Worm (Caenorhabditis elegans): ENCODE results near the gene ZC190.8.

ZC190.8 gene

DNA sequence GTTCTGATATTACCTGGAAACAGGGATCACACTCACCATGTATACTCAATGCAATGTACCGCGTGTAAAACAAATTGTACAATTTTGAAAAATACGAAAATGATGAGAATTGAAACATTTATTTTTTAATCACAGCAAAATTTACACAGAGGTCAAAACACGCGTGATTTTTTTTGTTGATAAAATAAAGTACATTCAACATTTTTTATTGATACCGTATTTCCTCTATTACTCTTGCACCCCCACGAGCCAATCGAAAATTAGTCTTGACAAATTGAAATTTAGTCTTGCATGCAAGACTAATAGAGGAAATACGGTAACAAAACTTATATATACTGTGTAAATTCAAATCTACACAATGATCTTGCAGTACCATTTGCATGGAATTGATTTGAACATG is at the start of gene ZC190.8:
TSS of gene ZC190.8 (minus strand) at position 101 of the 400 bp plus-strand sequence.
- TF ChIP-seq blmp-1 (tag; optimal IDR thresholded peaks at IDR 0.05) (no peak), sup-37 (GFP tag; optimal IDR thresholded peaks at IDR 0.05) (no peak), lsy-2 (tag; optimal IDR thresholded peaks at IDR 0.05) (no peak), dsc-1 (tag; optimal IDR thresholded peaks at IDR 0.05) (no peak), unc-130 (tag; optimal IDR thresholded peaks at IDR 0.05) (no peak), elt-2 (tag; optimal IDR thresholded peaks at IDR 0.05) (no peak), skn-1 (tag; optimal IDR thresholded peaks at IDR 0.05) (no peak), nhr-47 (tag; optimal IDR thresholded peaks at IDR 0.05) (no peak), unc-86 (tag; optimal IDR thresholded peaks at IDR 0.05) (no peak), nhr-237 (tag; optimal IDR thresholded peaks at IDR 0.05) (no peak), snpc-4 (tag; optimal IDR thresholded peaks at IDR 0.05) (no peak), snu-23 (GFP tag; optimal IDR thresholded peaks at IDR 0.05) (no peak), C04F5.9 (tag; optimal IDR thresholded peaks at IDR 0.05) (no peak), hlh-4 (tag; optimal IDR thresholded peaks at IDR 0.05) (no peak), C34B4.2 (tag; optimal IDR thresholded peaks at IDR 0.05) (no peak)

ce11 chrV:8736369-8736768 is 48.8 kb upstream of the ZC190.8 start, which contains the start of gene ZC196.3:
ZC196.3 (plus strand) TSS chrV:8736669.
- TF ChIP-seq rnt-1 (tag; optimal IDR thresholded peaks at IDR 0.05) (no peak), lin-14 (GFP tag; optimal IDR thresholded peaks at IDR 0.05) (no peak), C04F5.9 (tag; optimal IDR thresholded peaks at IDR 0.05) (no peak), aly-2 (tag; optimal IDR thresholded peaks at IDR 0.05) (no peak), dsc-1 (tag; optimal IDR thresholded peaks at IDR 0.05) (no peak), mab-9 (GFP tag; IDR thresholded peaks at IDR 0.05) (no peak), nhr-77 (tag; optimal IDR thresholded peaks at IDR 0.05) (no peak), ztf-11 (tag; optimal IDR thresholded peaks at IDR 0.05) (no peak), blmp-1 (tag; optimal IDR thresholded peaks at IDR 0.05) (no peak), pag-3 (tag; optimal IDR thresholded peaks at IDR 0.05; ENCODE audit: borderline replicate concordance, insufficient read depth) (no peak), dpl-1 (GFP tag; optimal IDR thresholded peaks at IDR 0.05) (no peak), sox-4 (tag; optimal IDR thresholded peaks at IDR 0.05) (no peak), efl-3 (GFP tag; optimal IDR thresholded peaks at IDR 0.05) (no peak), pax-3 (tag; optimal IDR thresholded peaks at IDR 0.05) (no peak)

ce11 chrV:8732934-8733333 is 45.3 kb upstream of the ZC190.8 start, which contains the start of gene ZC196.4:
ZC196.4 (plus strand) TSS chrV:8733106.
- no peak for TF ChIP-seq snu-23 (GFP tag; optimal IDR thresholded peaks at IDR 0.05)
- peak; percentile 36 for TF ChIP-seq elt-2 (tag; optimal IDR thresholded peaks at IDR 0.05)

DNA sequence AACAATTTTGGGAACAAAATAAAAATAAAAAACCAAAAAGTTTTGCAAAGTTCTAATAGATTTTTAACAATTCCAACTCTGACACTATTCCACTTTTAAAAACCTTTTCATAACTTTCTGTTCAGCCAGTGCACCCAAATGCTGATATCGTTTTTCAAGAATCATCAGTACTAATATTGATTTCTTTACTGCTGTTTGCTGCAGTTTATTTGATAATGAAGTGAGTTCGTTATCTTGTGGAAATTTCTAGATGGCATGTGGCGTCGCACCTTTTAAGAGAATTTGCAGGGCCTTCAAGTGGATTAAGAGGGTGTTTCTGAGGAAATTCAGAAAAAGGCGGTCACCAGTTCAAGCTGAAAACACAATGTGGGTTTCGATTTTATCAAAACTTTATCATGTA is 43.4 kb upstream of the ZC190.8 start:
- TF ChIP-seq elt-2 (tag; optimal IDR thresholded peaks at IDR 0.05) (peak; percentile 21), F16B12.6 (tag; optimal IDR thresholded peaks at IDR 0.05) (no peak)

ce11 chrV:8729100-8729499 is 41.5 kb upstream of the ZC190.8 start, which contains the start of gene ZC196.5:
ZC196.5 (plus strand) TSS chrV:8729400.
- TF ChIP-seq swsn-7 (tag; optimal IDR thresholded peaks at IDR 0.05), result no peak
- TF ChIP-seq egl-13 (tag; optimal IDR thresholded peaks at IDR 0.05), result no peak
- TF ChIP-seq isw-1 (GFP tag; IDR thresholded peaks at IDR 0.05), result no peak
- TF ChIP-seq lin-13 (GFP tag; optimal IDR thresholded peaks at IDR 0.05), result no peak

- TF ChIP-seq dpl-1 (GFP tag; optimal IDR thresholded peaks at IDR 0.05) (no peak), nhr-19 (GFP tag; conservative IDR thresholded peaks at IDR 0.05) (no peak)
Observed at ce11 chrV:8727077-8727476, 39.5 kb upstream of the ZC190.8 start, which contains the start of gene ZC196.9. ZC196.9 (minus strand) TSS chrV:8727177.

Data from whole organism, L1 larva.